Worm (Caenorhabditis elegans): ENCODE results near the gene srh-135.

ce11 chrII:10187808-10188207, 39.1 kb downstream of the srh-135 start, which contains the start of gene srd-2:
- TF ChIP-seq blmp-1 (tag; optimal IDR thresholded peaks at IDR 0.05) = no peak
- no peak for TF ChIP-seq snpc-4 (tag; optimal IDR thresholded peaks at IDR 0.05)
- no peak for TF ChIP-seq mab-5 (tag; optimal IDR thresholded peaks at IDR 0.05)
- TF ChIP-seq sptf-1 (tag; optimal IDR thresholded peaks at IDR 0.05) = no peak
- no peak for TF ChIP-seq unc-39 (tag; optimal IDR thresholded peaks at IDR 0.05)
- no peak for TF ChIP-seq mls-2 (tag; optimal IDR thresholded peaks at IDR 0.05)
- no peak for TF ChIP-seq mep-1 (tag; optimal IDR thresholded peaks at IDR 0.05)
- TF ChIP-seq M03D4.4 (tag; optimal IDR thresholded peaks at IDR 0.05) = no peak
- TF ChIP-seq hlh-1 (tag; optimal IDR thresholded peaks at IDR 0.05) = no peak
- TF ChIP-seq ceh-83 (GFP tag; optimal IDR thresholded peaks at IDR 0.05) = no peak
- no peak for TF ChIP-seq ztf-11 (tag; optimal IDR thresholded peaks at IDR 0.05)
